Worm (Caenorhabditis elegans) whole organism, L4 larva: ENCODE results near the gene EGAP1.1.

Experiments
- F26F4.8 ChIP-seq: fragments of 200-800 bp; sonication (Bioruptor generic); conservative IDR thresholded peaks from 2 replicates; pipeline ENCODE4 v1.3.6; 2022; ENCODE audit warnings: missing genetic modification characterization, missing compliant biosample characterization
- ceh-32 ChIP-seq: sonication (generic microtip); optimal IDR thresholded peaks from 2 replicates; lab custom pipeline; 2016; ENCODE audit warnings: mild to moderate bottlenecking, missing genetic modification characterization, missing compliant biosample characterization; ENCODE audit not compliant: poor library complexity
- ctbp-1 ChIP-seq: fragments of 200-800 bp; sonication (Bioruptor generic); IDR thresholded peaks from 2 replicates; pipeline ENCODE4 v1.3.6; 2022; ENCODE audit warnings: missing genetic modification reagents, missing genetic modification characterization, missing compliant biosample characterization
- dmd-6 ChIP-seq: fragments of 200-800 bp; sonication (Bioruptor generic); IDR thresholded peaks from 2 replicates; pipeline ENCODE4 v1.3.6; 2022; ENCODE audit warnings: missing genetic modification reagents, missing genetic modification characterization, missing compliant biosample characterization
- fkh-10 ChIP-seq: fragments of 150-350 bp; optimal IDR thresholded peaks from 2 replicates; lab custom pipeline; 2014; ENCODE audit warnings: missing biosample characterization, missing genetic modification reagents, missing genetic modification characterization
- lin-29 ChIP-seq: fragments of 200-800 bp; sonication (Bioruptor generic); IDR thresholded peaks from 2 replicates; pipeline ENCODE4 v1.3.6; 2022; ENCODE audit warnings: missing genetic modification reagents, missing genetic modification characterization, missing compliant biosample characterization
- nhr-28 ChIP-seq: fragments of 150-350 bp; optimal IDR thresholded peaks from 2 replicates; lab custom pipeline; 2014; ENCODE audit warnings: missing biosample characterization, missing genetic modification characterization
- nhr-77 ChIP-seq: fragments of 150-350 bp; optimal IDR thresholded peaks from 2 replicates; lab custom pipeline; 2014; ENCODE audit warnings: missing biosample characterization, missing genetic modification characterization
- pha-4 ChIP-seq, 2 experiments: fragments of 150-350 bp in 1 of 2; fragments of 200-800 bp in 1 of 2; sonication (Bioruptor generic) in 1 of 2; IDR thresholded peaks in 1 of 2; optimal IDR thresholded peaks in 1 of 2; 2 replicates each; pipeline versions ENCODE4 v1.3.6 to Lab custom; 2014 to 2022; ENCODE audit warnings: missing genetic modification characterization in 2 of 2, missing genetic modification reagents in 2 of 2, missing biosample characterization in 1 of 2, missing compliant biosample characterization in 1 of 2
- skn-1 ChIP-seq: fragments of 150-350 bp; optimal IDR thresholded peaks from 2 replicates; lab custom pipeline; 2014; ENCODE audit warnings: missing biosample characterization, missing genetic modification characterization
- vab-7 ChIP-seq: fragments of 200-800 bp; sonication (Bioruptor generic); IDR thresholded peaks from 2 replicates; pipeline ENCODE4 v1.3.6; 2022; ENCODE audit warnings: missing genetic modification reagents, missing genetic modification characterization, missing compliant biosample characterization

DNA sequence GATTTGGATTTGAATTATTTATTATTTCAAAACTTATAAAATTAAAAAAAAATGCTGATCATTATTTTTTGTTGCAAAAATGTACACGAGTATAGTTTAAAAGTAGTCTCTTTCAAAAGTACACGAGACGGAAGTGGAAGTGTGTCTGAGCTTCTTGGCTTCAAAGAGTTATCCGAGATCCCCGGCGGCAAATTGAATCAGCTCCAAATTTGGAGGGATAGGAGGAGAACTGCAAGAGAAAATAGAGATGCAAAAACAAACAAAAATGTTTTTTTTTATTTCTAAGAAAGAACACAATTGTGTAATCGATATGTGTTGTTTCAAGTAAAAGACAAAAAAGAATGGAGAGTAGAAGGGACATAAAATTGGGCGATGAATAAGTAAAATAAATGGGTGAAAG is 34.5 kb downstream of the EGAP1.1 start:
- TF ChIP-seq ceh-32 (tag; lab: Kevin White, UChicago), result no peak
- TF ChIP-seq fkh-10 (GFP tag; lab: Kevin White, UChicago), result no peak
- TF ChIP-seq nhr-77, result no peak
- no peak for TF ChIP-seq vab-7 (GFP tag; lab: Robert Waterston, UW)
- TF ChIP-seq lin-29 (GFP tag; lab: Robert Waterston, UW), result no peak
- no peak for TF ChIP-seq dmd-6 (GFP tag; lab: Robert Waterston, UW)
- TF ChIP-seq ctbp-1 (GFP tag; lab: Robert Waterston, UW), result no peak
- no peak for TF ChIP-seq skn-1 (tag; lab: Kevin White, UChicago)
- TF ChIP-seq pha-4 (GFP tag; IDR thresholded peaks at IDR 0.05; lab: Robert Waterston, UW), result no peak
- no peak for TF ChIP-seq pha-4 (tag; optimal IDR thresholded peaks at IDR 0.05; lab: Kevin White, UChicago)
- no peak for TF ChIP-seq nhr-28 (tag; lab: Kevin White, UChicago)
- TF ChIP-seq F26F4.8, result no peak
